Worm (Caenorhabditis elegans): ENCODE data around the gene str-94.
A peak's percentile ranks its signal among the peaks of the same experiment; 100 is the strongest.

DNA sequence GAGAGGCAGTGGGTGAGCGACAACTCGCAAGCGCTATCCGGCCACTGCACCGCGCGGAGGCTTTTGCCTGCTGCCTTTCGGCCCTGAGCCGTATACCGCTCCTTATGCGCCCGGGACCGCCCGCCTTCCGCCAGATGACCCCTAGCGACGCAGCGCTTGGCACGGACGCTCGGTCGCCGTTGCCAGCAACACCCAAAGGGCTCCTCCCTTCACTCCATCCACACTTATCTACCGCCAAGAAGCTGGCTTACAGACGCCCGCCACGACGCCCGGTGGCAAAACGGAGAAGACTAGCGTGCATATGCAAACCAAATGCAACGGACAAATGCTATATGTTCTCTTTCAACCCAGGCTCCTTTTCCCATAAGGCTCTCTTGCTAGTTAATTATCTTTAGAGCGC lies 44.3 kb upstream of the str-94 start:
- no peak for TF ChIP-seq lsy-2 (tag; optimal IDR thresholded peaks at IDR 0.05)
- peak; percentile 61 for TF ChIP-seq sptf-1 (tag; optimal IDR thresholded peaks at IDR 0.05)
